Worm (Caenorhabditis elegans): ENCODE results near the gene clh-6.

ce11 chrV:12063036-12063435 lies at the start of gene clh-6:
- TF ChIP-seq pha-4 (tag; optimal IDR thresholded peaks at IDR 0.05), result peak; percentile 10
- no peak for TF ChIP-seq fos-1 (tag; optimal IDR thresholded peaks at IDR 0.05)
- no peak for TF ChIP-seq ceh-9 (tag; optimal IDR thresholded peaks at IDR 0.05)
- TF ChIP-seq lin-39 (tag; optimal IDR thresholded peaks at IDR 0.05), result no peak
- TF ChIP-seq mdl-1 (tag; optimal IDR thresholded peaks at IDR 0.05), result no peak
- TF ChIP-seq unc-39 (tag; optimal IDR thresholded peaks at IDR 0.05), result no peak
- TF ChIP-seq nhr-76 (tag; optimal IDR thresholded peaks at IDR 0.05), result no peak
- peak; percentile 9 for TF ChIP-seq elt-2 (tag; optimal IDR thresholded peaks at IDR 0.05)
- TF ChIP-seq nfya-1 (tag; optimal IDR thresholded peaks at IDR 0.05; ENCODE audit: insufficient read depth), result no peak
- TF ChIP-seq lin-15B (tag; optimal IDR thresholded peaks at IDR 0.05), result no peak
- TF ChIP-seq ztf-11 (tag; optimal IDR thresholded peaks at IDR 0.05), result no peak
- TF ChIP-seq jun-1 (tag; optimal IDR thresholded peaks at IDR 0.05), result no peak
- TF ChIP-seq skn-1 (tag; optimal IDR thresholded peaks at IDR 0.05), result no peak

Measured in whole organism, L3 larva.